Fruit fly (Drosophila melanogaster) whole organism, pupa: ENCODE results near the gene bark.

Experiments used
- CG10348 ChIP-seq: fragments of 200-800 bp; sonication (Bioruptor generic); IDR thresholded peaks from 2 replicates; pipeline ENCODE4 v1.3.6; 2022; ENCODE audit warnings: missing biosample characterization, missing genetic modification characterization
- CG14655 ChIP-seq: fragments of 200-800 bp; sonication (Bioruptor generic); optimal IDR thresholded peaks from 3 replicates; lab custom pipeline; 2017; ENCODE audit warnings: mild to moderate bottlenecking, missing biosample characterization, missing genetic modification reagents, missing genetic modification characterization
- CG15710 ChIP-seq: fragments of 200-800 bp; sonication (Bioruptor generic); optimal IDR thresholded peaks from 2 replicates; lab custom pipeline; 2018; ENCODE audit warnings: missing biosample characterization, mild to moderate bottlenecking, missing genetic modification characterization, moderate library complexity
- CG17806 ChIP-seq: fragments of 200-800 bp; sonication (Bioruptor generic); optimal IDR thresholded peaks from 2 replicates; lab custom pipeline; 2018; ENCODE audit warnings: missing biosample characterization, mild to moderate bottlenecking, missing genetic modification characterization, moderate library complexity
- CG32121 ChIP-seq: fragments of 200-800 bp; sonication (Bioruptor generic); IDR thresholded peaks from 2 replicates; pipeline ENCODE4 v1.3.6; 2022; ENCODE audit warnings: missing biosample characterization, missing genetic modification characterization
- CG4496 ChIP-seq: fragments of 200-800 bp; sonication (Bioruptor generic); IDR thresholded peaks from 3 replicates; pipeline ENCODE4 v1.3.6; 2022; ENCODE audit warnings: missing biosample characterization, missing genetic modification characterization
- CG9948 ChIP-seq: fragments of 200-800 bp; sonication (Bioruptor generic); optimal IDR thresholded peaks from 2 replicates; lab custom pipeline; 2018; ENCODE audit warnings: missing biosample characterization, mild to moderate bottlenecking, missing genetic modification characterization, moderate library complexity
- D1 ChIP-seq: fragments of 200-800 bp; sonication (Bioruptor generic); optimal IDR thresholded peaks from 2 replicates; lab custom pipeline; 2018; ENCODE audit warnings: missing biosample characterization, mild to moderate bottlenecking, missing genetic modification characterization, moderate library complexity
- EcR ChIP-seq: fragments of 200-800 bp; sonication (Bioruptor generic); optimal IDR thresholded peaks from 3 replicates; lab custom pipeline; 2019; ENCODE audit warnings: missing biosample characterization, missing genetic modification characterization, mild to moderate bottlenecking, moderate library complexity, missing genetic modification reagents
- Ets98B ChIP-seq: fragments of 200-800 bp; sonication (Bioruptor generic); IDR thresholded peaks from 2 replicates; pipeline ENCODE4 v1.3.6; 2022; ENCODE audit warnings: missing biosample characterization, missing genetic modification characterization
- Pif1A ChIP-seq: fragments of 200-800 bp; sonication (Bioruptor generic); optimal IDR thresholded peaks from 3 replicates; lab custom pipeline; 2016; ENCODE audit warnings: missing biosample characterization, missing genetic modification characterization
- Pif1B ChIP-seq: fragments of 200-800 bp; sonication (Bioruptor generic); optimal IDR thresholded peaks from 3 replicates; lab custom pipeline; 2016; ENCODE audit warnings: missing biosample characterization, missing genetic modification characterization
- fd96Ca ChIP-seq: fragments of 200-800 bp; sonication (Bioruptor generic); IDR thresholded peaks from 3 replicates; pipeline ENCODE4 v1.3.6; 2022; ENCODE audit warnings: missing biosample characterization, missing genetic modification characterization
- gl ChIP-seq: fragments of 200-800 bp; sonication (Bioruptor generic); optimal IDR thresholded peaks from 2 replicates; lab custom pipeline; 2018; ENCODE audit warnings: missing biosample characterization, mild to moderate bottlenecking, missing genetic modification characterization

DNA sequence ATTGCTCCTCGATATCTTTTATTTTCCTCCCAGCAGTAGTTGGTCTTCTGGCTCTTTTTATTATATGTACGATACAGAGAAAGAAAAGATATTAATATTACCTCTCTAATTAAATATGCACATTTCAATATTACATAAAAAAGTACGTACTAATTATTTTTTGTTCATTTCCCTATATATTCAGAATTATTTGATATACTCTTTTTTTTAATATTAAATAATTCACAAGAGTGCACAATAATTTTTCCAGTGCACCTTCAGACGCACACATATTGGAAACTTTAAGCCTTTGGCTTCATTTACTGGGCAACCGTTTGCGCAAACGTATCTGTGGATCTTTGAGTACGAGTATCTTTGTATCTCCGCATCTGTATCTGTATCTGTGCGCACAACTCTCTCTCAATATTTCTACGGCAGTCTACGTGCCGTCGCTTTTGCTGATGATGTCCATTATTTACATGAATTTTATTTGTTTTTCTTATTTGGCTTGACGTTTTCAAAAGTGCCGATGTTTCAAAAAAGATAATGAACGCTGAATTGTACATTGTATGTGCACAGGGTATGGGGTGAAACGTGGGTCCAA, 10.3 kb upstream of the bark start:
- TF ChIP-seq fd96Ca (GFP tag; lab: Robert Waterston, UW): no peak
- peak; percentile 94 for TF ChIP-seq CG17806 (tag; lab: Kevin White, UChicago)
- TF ChIP-seq EcR (GFP tag; lab: Kevin White, UChicago): peak; percentile 54
- TF ChIP-seq CG4496 (GFP tag; lab: Robert Waterston, UW): peak; percentile 80
- TF ChIP-seq gl (tag; lab: Kevin White, UChicago): peak; percentile 52
- TF ChIP-seq CG9948 (tag; lab: Kevin White, UChicago): peak; percentile 95
- TF ChIP-seq CG14655 (GFP tag; lab: Kevin White, UChicago): peak; percentile 89
- TF ChIP-seq CG15710 (tag; lab: Kevin White, UChicago): peak; percentile 94
- peak; percentile 77 for TF ChIP-seq CG32121 (GFP tag; lab: Robert Waterston, UW)
- TF ChIP-seq Pif1B: peak; percentile 66
- TF ChIP-seq D1: peak; percentile 88
- TF ChIP-seq Ets98B: peak; percentile 65
- TF ChIP-seq Pif1A: peak; percentile 67
- no peak for TF ChIP-seq CG10348
